Fruit fly (Drosophila melanogaster) whole organism, embryonic: ENCODE measurements around the gene Rcd5.

Experiments
- CG10959 ChIP-seq: fragments of 200-800 bp; sonication (Bioruptor generic); IDR thresholded peaks from 2 replicates; pipeline ENCODE4 v1.3.6; 2022; ENCODE audit warnings: missing biosample characterization, missing genetic modification characterization
- CG13424 ChIP-seq: fragments of 200-800 bp; sonication (Bioruptor generic); optimal IDR thresholded peaks from 2 replicates; lab custom pipeline; 2019; ENCODE audit warnings: missing biosample characterization, mild to moderate bottlenecking, missing genetic modification characterization, moderate library complexity
- CG17912 ChIP-seq: fragments of 200-800 bp; sonication (Bioruptor generic); optimal IDR thresholded peaks from 2 replicates; lab custom pipeline; 2018; ENCODE audit warnings: missing biosample characterization, mild to moderate bottlenecking, missing genetic modification characterization
- CG18262 ChIP-seq: fragments of 200-800 bp; optimal IDR thresholded peaks from 3 replicates; lab custom pipeline; 2019; ENCODE audit warnings: missing biosample characterization, mild to moderate bottlenecking, missing genetic modification characterization, moderate library complexity
- CG2120 ChIP-seq: fragments of 200-800 bp; sonication (Bioruptor generic); optimal IDR thresholded peaks from 3 replicates; lab custom pipeline; 2016; ENCODE audit warnings: missing biosample characterization, missing genetic modification characterization
- CG2678 ChIP-seq: fragments of 200-800 bp; sonication (Bioruptor generic); optimal IDR thresholded peaks from 3 replicates; lab custom pipeline; 2019; ENCODE audit warnings: missing biosample characterization, mild to moderate bottlenecking, missing genetic modification characterization, moderate library complexity
- CG30403 ChIP-seq: fragments of 200-800 bp; sonication (Bioruptor generic); optimal IDR thresholded peaks from 3 replicates; lab custom pipeline; 2016; ENCODE audit warnings: missing biosample characterization, missing genetic modification characterization
- CG31441 ChIP-seq: fragments of 200-800 bp; sonication (Bioruptor generic); IDR thresholded peaks from 2 replicates; pipeline ENCODE4 v1.3.6; 2022; ENCODE audit warnings: missing biosample characterization, missing genetic modification characterization
- CG3163 ChIP-seq: fragments of 200-800 bp; sonication (Bioruptor generic); optimal IDR thresholded peaks from 3 replicates; lab custom pipeline; 2016; ENCODE audit warnings: missing biosample characterization, missing genetic modification characterization
- CG3407 ChIP-seq: fragments of 200-800 bp; sonication (Bioruptor generic); optimal IDR thresholded peaks from 2 replicates; lab custom pipeline; 2018; ENCODE audit warnings: missing biosample characterization, mild to moderate bottlenecking, missing genetic modification characterization
- CG6272 ChIP-seq: fragments of 200-800 bp; sonication (Bioruptor generic); IDR thresholded peaks from 2 replicates; pipeline ENCODE4 v1.3.6; 2022; ENCODE audit warnings: missing biosample characterization, missing genetic modification characterization
- CG6791 ChIP-seq: fragments of 200-800 bp; sonication (Bioruptor generic); IDR thresholded peaks from 3 replicates; pipeline ENCODE4 v1.3.6; 2022; ENCODE audit warnings: missing biosample characterization, missing genetic modification characterization; ENCODE audit not compliant: partially characterized antibody
- CG7839 ChIP-seq: fragments of 200-800 bp; sonication (Bioruptor generic); optimal IDR thresholded peaks from 3 replicates; lab custom pipeline; 2018; ENCODE audit warnings: missing biosample characterization, mild to moderate bottlenecking, missing genetic modification characterization, moderate library complexity
- D19B ChIP-seq: fragments of 200-800 bp; sonication (Bioruptor generic); optimal IDR thresholded peaks from 2 replicates; lab custom pipeline; 2017; ENCODE audit warnings: missing biosample characterization, mild to moderate bottlenecking, missing genetic modification characterization
- Hmr ChIP-seq: fragments of 200-800 bp; sonication (Bioruptor generic); optimal IDR thresholded peaks from 3 replicates; lab custom pipeline; 2017; ENCODE audit warnings: mild to moderate bottlenecking, missing biosample characterization, missing genetic modification reagents, missing genetic modification characterization
- Hr51 ChIP-seq, 2 experiments: fragments of 200-800 bp; sonication (Bioruptor generic); optimal IDR thresholded peaks; 2 replicates in 1 of 2; 3 replicates in 1 of 2; lab custom pipeline; 2016 to 2018; ENCODE audit warnings: missing biosample characterization in 2 of 2, missing genetic modification characterization in 2 of 2, mild to moderate bottlenecking in 1 of 2, moderate library complexity in 1 of 2
- Mrtf ChIP-seq: fragments of 200-800 bp; sonication (Bioruptor generic); IDR thresholded peaks from 3 replicates; pipeline ENCODE4 v1.3.6; 2022; ENCODE audit warnings: missing biosample characterization, missing genetic modification characterization
- NC2β ChIP-seq: fragments of 200-800 bp; sonication (Bioruptor generic); optimal IDR thresholded peaks from 2 replicates; lab custom pipeline; 2016; ENCODE audit warnings: missing biosample characterization, missing genetic modification characterization
- Oli ChIP-seq: fragments of 200-800 bp; sonication (Bioruptor generic); optimal IDR thresholded peaks from 2 replicates; lab custom pipeline; 2018; ENCODE audit warnings: missing biosample characterization, mild to moderate bottlenecking, missing genetic modification characterization, moderate library complexity
- Ravus ChIP-seq: fragments of 200-800 bp; sonication (Bioruptor generic); IDR thresholded peaks from 2 replicates; pipeline ENCODE4 v1.3.6; 2022; ENCODE audit warnings: missing biosample characterization, missing genetic modification characterization
- Rfx ChIP-seq: fragments of 200-800 bp; sonication (Bioruptor generic); IDR thresholded peaks from 2 replicates; pipeline ENCODE4 v1.3.6; 2022; ENCODE audit warnings: missing biosample characterization, missing genetic modification characterization
- Sox100B ChIP-seq: fragments of 200-800 bp; sonication (Bioruptor generic); optimal IDR thresholded peaks from 3 replicates; lab custom pipeline; 2018; ENCODE audit warnings: missing biosample characterization, mild to moderate bottlenecking, missing genetic modification characterization
- Sox102F ChIP-seq: fragments of 200-800 bp; sonication (Bioruptor generic); optimal IDR thresholded peaks from 2 replicates; lab custom pipeline; 2018; ENCODE audit warnings: missing biosample characterization, mild to moderate bottlenecking, missing genetic modification characterization, moderate library complexity
- Ssrp ChIP-seq: fragments of 200-800 bp; sonication (Bioruptor generic); optimal IDR thresholded peaks from 2 replicates; lab custom pipeline; 2018; ENCODE audit warnings: missing biosample characterization, mild to moderate bottlenecking, missing genetic modification characterization, moderate library complexity
- Xbp1 ChIP-seq: fragments of 200-800 bp; sonication (Bioruptor generic); optimal IDR thresholded peaks from 3 replicates; lab custom pipeline; 2016; ENCODE audit warnings: missing biosample characterization, mild to moderate bottlenecking, missing genetic modification characterization
- Xrp1 ChIP-seq: fragments of 200-800 bp; sonication (Bioruptor generic); IDR thresholded peaks from 2 replicates; pipeline ENCODE4 v1.3.6; 2022; ENCODE audit warnings: missing biosample characterization, missing genetic modification characterization
- bigmax ChIP-seq: fragments of 200-800 bp; sonication (Bioruptor generic); optimal IDR thresholded peaks from 2 replicates; lab custom pipeline; 2018; ENCODE audit warnings: missing biosample characterization, mild to moderate bottlenecking, missing genetic modification characterization
- en ChIP-seq: fragments of 200-800 bp; sonication (Bioruptor generic); optimal IDR thresholded peaks from 2 replicates; lab custom pipeline; 2016; ENCODE audit warnings: missing biosample characterization, missing genetic modification characterization
- eve ChIP-seq, 2 experiments: fragments of >200 bp; optimal IDR thresholded peaks; 2 replicates each; lab custom pipeline; 2017; ENCODE audit warnings: missing biosample characterization in 2 of 2, missing genetic modification characterization in 2 of 2
- gem ChIP-seq: fragments of 200-800 bp; sonication (Bioruptor generic); optimal IDR thresholded peaks from 2 replicates; lab custom pipeline; 2019; ENCODE audit warnings: missing biosample characterization, mild to moderate bottlenecking, missing genetic modification characterization, moderate library complexity
- grau ChIP-seq: fragments of 200-800 bp; optimal IDR thresholded peaks from 3 replicates; lab custom pipeline; 2019; ENCODE audit warnings: missing biosample characterization, mild to moderate bottlenecking, missing genetic modification characterization, moderate library complexity
- gro ChIP-seq: fragments of 200-800 bp; sonication (Bioruptor generic); optimal IDR thresholded peaks from 2 replicates; lab custom pipeline; 2016; ENCODE audit warnings: missing biosample characterization, missing genetic modification characterization
- ind ChIP-seq: fragments of 200-800 bp; sonication (Bioruptor generic); optimal IDR thresholded peaks from 3 replicates; lab custom pipeline; 2016; ENCODE audit warnings: missing biosample characterization, missing genetic modification characterization
- ken ChIP-seq: fragments of 200-800 bp; sonication (Bioruptor generic); IDR thresholded peaks from 3 replicates; pipeline ENCODE4 v1.3.6; 2022; ENCODE audit warnings: missing biosample characterization, missing genetic modification characterization
- lmd ChIP-seq: fragments of 200-800 bp; sonication (Bioruptor generic); IDR thresholded peaks from 2 replicates; pipeline ENCODE4 v1.3.6; 2022; ENCODE audit warnings: missing biosample characterization, missing genetic modification characterization
- nmo ChIP-seq: fragments of 200-800 bp; sonication (Bioruptor generic); optimal IDR thresholded peaks from 2 replicates; lab custom pipeline; 2018; ENCODE audit warnings: missing biosample characterization, mild to moderate bottlenecking, missing genetic modification characterization, moderate library complexity
- oc ChIP-seq: fragments of 200-800 bp; sonication (Bioruptor generic); optimal IDR thresholded peaks from 2 replicates; lab custom pipeline; 2018; ENCODE audit warnings: missing biosample characterization, mild to moderate bottlenecking, missing genetic modification characterization, moderate library complexity
- rib ChIP-seq: fragments of 200-800 bp; sonication (Bioruptor generic); IDR thresholded peaks from 2 replicates; pipeline ENCODE4 v1.3.6; 2022; ENCODE audit warnings: missing biosample characterization, missing genetic modification characterization
- slbo ChIP-seq: fragments of 200-800 bp; sonication (Bioruptor generic); IDR thresholded peaks from 2 replicates; pipeline ENCODE4 v1.3.6; 2022; ENCODE audit warnings: missing biosample characterization, missing genetic modification characterization
- stc ChIP-seq: fragments of 200-800 bp; sonication (Bioruptor generic); IDR thresholded peaks from 2 replicates; pipeline ENCODE4 v1.3.6; 2022; ENCODE audit warnings: missing biosample characterization, missing genetic modification characterization
- stwl ChIP-seq: fragments of 200-800 bp; sonication (Bioruptor generic); optimal IDR thresholded peaks from 3 replicates; lab custom pipeline; 2018; ENCODE audit warnings: missing biosample characterization, mild to moderate bottlenecking, missing genetic modification characterization, moderate library complexity
- tin ChIP-seq: fragments of 200-800 bp; sonication (Bioruptor generic); optimal IDR thresholded peaks from 3 replicates; lab custom pipeline; 2016; ENCODE audit warnings: missing biosample characterization, missing genetic modification characterization
- ttk ChIP-seq: fragments of 200-800 bp; sonication (Bioruptor generic); IDR thresholded peaks from 2 replicates; pipeline ENCODE4 v2.1.2; 2022; ENCODE audit warnings: missing biosample characterization, missing genetic modification characterization
- unpg ChIP-seq: fragments of 200-800 bp; sonication (Bioruptor generic); optimal IDR thresholded peaks from 3 replicates; lab custom pipeline; 2018; ENCODE audit warnings: missing biosample characterization, mild to moderate bottlenecking, missing genetic modification characterization, moderate library complexity
- vfl ChIP-seq: fragments of 200-800 bp; sonication (Bioruptor generic); optimal IDR thresholded peaks from 2 replicates; lab custom pipeline; 2016; ENCODE audit warnings: missing biosample characterization, missing genetic modification characterization
- zfh1 ChIP-seq: fragments of 200-800 bp; sonication (Bioruptor generic); IDR thresholded peaks from 3 replicates; pipeline ENCODE4 v1.3.6; 2022; ENCODE audit warnings: missing biosample characterization, missing genetic modification characterization

The Rcd5 gene

dm6 chr3L:4049082-4049481 is 8.8 kb downstream of the Rcd5 start (continued):
- TF ChIP-seq lmd (GFP tag; lab: Robert Waterston, UW) (0 out of 2 replicates have a peak, but pooled peaks have one; percentile 21), nmo (GFP tag; lab: Kevin White, UChicago) (peak; percentile 24), CG7839 (tag; lab: Kevin White, UChicago) (peak; percentile 12), CG13424 (tag; lab: Kevin White, UChicago) (peak; percentile 11), Xrp1 (GFP tag; lab: Robert Waterston, UW) (peak; percentile 34; the same call in 1 of the 2 replicates), Xbp1 (GFP tag; lab: Kevin White, UChicago) (peak; percentile 6), zfh1 (GFP tag; lab: Robert Waterston, UW) (no peak), gem (tag; lab: Kevin White, UChicago) (peak; percentile 44), Rfx (GFP tag; lab: Robert Waterston, UW) (0 out of 2 replicates have a peak, but pooled peaks have one; percentile 13), stwl (tag; lab: Kevin White, UChicago) (no peak), CG2678 (peak; percentile 36), CG18262 (tag; lab: Kevin White, UChicago) (peak; percentile 30), Hr51 (GFP tag; optimal IDR thresholded peaks at IDR 0.05; lab: Kevin White, UChicago) (peak in 1 of 2 experiments; percentile 48), D19B (GFP tag; lab: Kevin White, UChicago) (peak; percentile 13), Mrtf (GFP tag; lab: Robert Waterston, UW) (no peak), Hmr (GFP tag; lab: Kevin White, UChicago) (no peak), Ssrp (tag; lab: Kevin White, UChicago) (peak; percentile 22), grau (tag; lab: Kevin White, UChicago) (peak; percentile 25), CG30403 (peak; percentile 11), Oli (tag; lab: Kevin White, UChicago) (peak; percentile 35), oc (tag; lab: Kevin White, UChicago) (no peak), Sox102F (peak; percentile 48), ken (no peak)

dm6 chr3L:4055438-4055962 is 15.2 kb downstream of the Rcd5 start:
- TF ChIP-seq Hr51 (GFP tag; optimal IDR thresholded peaks at IDR 0.05; lab: Kevin White, UChicago) (no peak), tin (GFP tag; lab: Kevin White, UChicago) (no peak), CG6791 (GFP tag; lab: Robert Waterston, UW) (no peak)

- TF ChIP-seq CG10959 (no peak), Xrp1 (GFP tag; lab: Robert Waterston, UW) (no peak), CG3163 (GFP tag; lab: Kevin White, UChicago) (no peak), gro (GFP tag; lab: Kevin White, UChicago) (no peak), Ravus (no peak), eve (GFP tag; optimal IDR thresholded peaks at IDR 0.05; lab: Kevin White, UChicago) (no peak)
Measured at dm6 chr3L:4056812-4057211, 16.5 kb downstream of the Rcd5 start.

- no peak for TF ChIP-seq vfl
- TF ChIP-seq unpg = peak; percentile 17
- peak; percentile 30 for TF ChIP-seq CG2120 (GFP tag; lab: Kevin White, UChicago)
- TF ChIP-seq ind = no peak
- TF ChIP-seq slbo (GFP tag; lab: Robert Waterston, UW) = 0 out of 2 replicates have a peak, but pooled peaks have one; percentile 35
- no peak for TF ChIP-seq Sox100B
- TF ChIP-seq ttk (GFP tag; lab: Robert Waterston, UW) = no peak
- no peak for TF ChIP-seq gem (tag; lab: Kevin White, UChicago)
- no peak for TF ChIP-seq NC2β (GFP tag; lab: Kevin White, UChicago)
- TF ChIP-seq CG17912 (GFP tag; lab: Kevin White, UChicago) = no peak
- 0 out of 2 replicates have a peak, but pooled peaks have one; percentile 11 for TF ChIP-seq CG31441
- 0 out of 2 replicates have a peak, but pooled peaks have one; percentile 24 for TF ChIP-seq stc (GFP tag; lab: Robert Waterston, UW)
- no peak for TF ChIP-seq bigmax (GFP tag; lab: Kevin White, UChicago)
- no peak for TF ChIP-seq en (GFP tag; lab: Kevin White, UChicago)
- no peak for TF ChIP-seq CG3407 (GFP tag; lab: Kevin White, UChicago)
- TF ChIP-seq stwl (tag; lab: Kevin White, UChicago) = no peak
- TF ChIP-seq rib (GFP tag; lab: Robert Waterston, UW) = no peak
- TF ChIP-seq CG6272 (GFP tag; lab: Robert Waterston, UW) = no peak
Measured at dm6 chr3L:4059293-4059820, 19.0 kb downstream of the Rcd5 start, which contains the start of gene Ugt305A1. TSS of gene Ugt305A1 (plus strand) at chr3L:4059770.
